Worm (Caenorhabditis elegans): ENCODE data around the gene npp-26.
A peak's percentile ranks its signal among the peaks of the same experiment; 100 is the strongest.

Gene npp-26

DNA sequence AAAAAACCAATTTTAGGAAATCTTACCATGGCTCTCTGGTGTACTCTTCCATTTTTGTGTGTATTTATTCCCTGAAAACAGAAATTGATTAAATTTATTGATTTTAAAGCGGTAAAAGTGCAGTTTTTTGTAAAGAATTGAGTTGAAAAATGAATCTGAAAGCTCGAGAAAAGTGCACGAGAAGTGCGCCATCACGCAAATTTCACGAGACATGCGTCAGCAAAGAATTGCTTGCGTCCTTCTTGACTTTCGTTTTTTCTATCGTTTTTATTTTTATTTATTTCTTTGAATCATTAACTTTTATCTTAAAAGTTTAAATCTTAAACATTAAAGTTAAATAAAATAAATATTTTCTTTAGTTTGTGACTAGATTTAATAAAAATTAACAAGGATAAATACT is 19.1 kb upstream of the npp-26 start, which contains the start of gene timm-17B.1 (continued):
- TF ChIP-seq lin-15B (tag; optimal IDR thresholded peaks at IDR 0.05) (no peak), nhr-28 (tag; optimal IDR thresholded peaks at IDR 0.05) (no peak), madf-9 (GFP tag; conservative IDR thresholded peaks at IDR 0.05) (no peak), tag-97 (GFP tag; IDR thresholded peaks at IDR 0.05) (no peak), jun-1 (tag; optimal IDR thresholded peaks at IDR 0.05) (no peak), nhr-11 (tag; optimal IDR thresholded peaks at IDR 0.05) (peak; percentile 22), nhr-41 (GFP tag; IDR thresholded peaks at IDR 0.05) (no peak), D1046.2 (GFP tag; IDR thresholded peaks at IDR 0.05) (no peak), T20F7.1 (GFP tag; optimal IDR thresholded peaks at IDR 0.05) (peak; percentile 46), nhr-48 (tag; optimal IDR thresholded peaks at IDR 0.05) (no peak), dve-1 (tag; optimal IDR thresholded peaks at IDR 0.05; ENCODE audit: insufficient read depth) (peak; percentile 79), nhr-10 (tag; optimal IDR thresholded peaks at IDR 0.05) (no peak), T26A8.4 (GFP tag; IDR thresholded peaks at IDR 0.05) (peak; percentile 55; the same call in 1 of the 2 replicates), nhr-237 (tag; optimal IDR thresholded peaks at IDR 0.05) (no peak), arid-1 (GFP tag; conservative IDR thresholded peaks at IDR 0.05) (no peak), mdl-1 (tag; optimal IDR thresholded peaks at IDR 0.05) (no peak), Y105C5A.15 (GFP tag; IDR thresholded peaks at IDR 0.05) (no peak), F10B5.3 (tag; optimal IDR thresholded peaks at IDR 0.05) (no peak), R02D3.7 (tag; optimal IDR thresholded peaks at IDR 0.05) (no peak), zip-2 (tag; optimal IDR thresholded peaks at IDR 0.05) (no peak), mxl-3 (GFP tag; optimal IDR thresholded peaks at IDR 0.05) (no peak), nhr-25 (tag; optimal IDR thresholded peaks at IDR 0.05; ENCODE audit: borderline replicate concordance, insufficient read depth) (no peak), dmd-8 (GFP tag; IDR thresholded peaks at IDR 0.05) (no peak), ceh-44 (GFP tag; IDR thresholded peaks at IDR 0.05) (no peak), spr-1 (tag; optimal IDR thresholded peaks at IDR 0.05) (peak; percentile 57), ztf-7 (tag; optimal IDR thresholded peaks at IDR 0.05) (peak; percentile 84), nhr-76 (tag; optimal IDR thresholded peaks at IDR 0.05) (no peak), egl-43 (GFP tag; IDR thresholded peaks at IDR 0.05) (no peak), daf-16 (GFP tag; optimal IDR thresholded peaks at IDR 0.05) (peak in 1 of 2 experiments; percentile 22), daf-16 (tag; optimal IDR thresholded peaks at IDR 0.05) (peak; percentile 43), duxl-1 (tag; optimal IDR thresholded peaks at IDR 0.05; ENCODE audit: poor library complexity) (peak; percentile 45), mep-1 (tag; optimal IDR thresholded peaks at IDR 0.05) (peak; percentile 73), nhr-111 (GFP tag; optimal IDR thresholded peaks at IDR 0.05) (no peak), Y75B8A.6 (GFP tag; IDR thresholded peaks at IDR 0.05) (no peak), daf-19 (GFP tag; conservative IDR thresholded peaks at IDR 0.05) (no peak), fkh-10 (GFP tag; optimal IDR thresholded peaks at IDR 0.05) (no peak), skn-1 (tag; optimal IDR thresholded peaks at IDR 0.05) (no peak), spr-3 (GFP tag; optimal IDR thresholded peaks at IDR 0.05) (no peak), F37D6.2 (tag; optimal IDR thresholded peaks at IDR 0.05) (peak; percentile 45), cey-2 (tag; optimal IDR thresholded peaks at IDR 0.05; ENCODE audit: borderline replicate concordance, insufficient read depth) (no peak), php-3 (GFP tag; IDR thresholded peaks at IDR 0.05) (no peak), F26F4.8 (GFP tag; conservative IDR thresholded peaks at IDR 0.05) (no peak), aly-2 (tag; optimal IDR thresholded peaks at IDR 0.05) (no peak), saeg-2 (GFP tag; IDR thresholded peaks at IDR 0.05) (no peak), lin-38 (GFP tag; IDR thresholded peaks at IDR 0.05) (peak; percentile 89), ctbp-1 (GFP tag; IDR thresholded peaks at IDR 0.05) (no peak), zip-11 (GFP tag; IDR thresholded peaks at IDR 0.05) (no peak), ceh-20 (GFP tag; IDR thresholded peaks at IDR 0.05) (no peak), daf-12 (tag; optimal IDR thresholded peaks at IDR 0.05) (no peak), F49E8.2 (tag; optimal IDR thresholded peaks at IDR 0.05; ENCODE audit: borderline replicate concordance) (no peak), zag-1 (tag; optimal IDR thresholded peaks at IDR 0.05) (no peak), pha-4 (GFP tag; IDR thresholded peaks at IDR 0.05) (no peak), pha-4 (tag; optimal IDR thresholded peaks at IDR 0.05) (peak; percentile 65)
